Worm (Caenorhabditis elegans) whole organism, L1 larva: ENCODE data around the gene twk-5.

ENCODE experiments used
- aly-2 ChIP-seq: fragments of 150-350 bp; optimal IDR thresholded peaks from 2 replicates; lab custom pipeline; 2014; ENCODE audit warnings: missing biosample characterization, missing genetic modification characterization
- ces-1 ChIP-seq: fragments of 150-350 bp; optimal IDR thresholded peaks from 2 replicates; lab custom pipeline; 2014; ENCODE audit warnings: missing biosample characterization, missing genetic modification reagents, missing genetic modification characterization
- efl-3 ChIP-seq: fragments of 200-800 bp; sonication (Bioruptor generic); optimal IDR thresholded peaks from 2 replicates; lab custom pipeline; 2018; ENCODE audit warnings: mild to moderate bottlenecking, missing genetic modification characterization, missing compliant biosample characterization
- fkh-10 ChIP-seq: sonication (generic microtip); optimal IDR thresholded peaks from 2 replicates; lab custom pipeline; 2017; ENCODE audit warnings: missing biosample characterization, missing genetic modification reagents, missing genetic modification characterization
- fos-1 ChIP-seq: fragments of 150-350 bp; optimal IDR thresholded peaks from 2 replicates; lab custom pipeline; 2014; ENCODE audit warnings: missing biosample characterization, missing genetic modification characterization
- lin-15B ChIP-seq: fragments of 150-350 bp; sonication (generic microtip); optimal IDR thresholded peaks from 3 replicates; lab custom pipeline; 2014; ENCODE audit warnings: missing biosample characterization, missing genetic modification characterization
- nhr-11 ChIP-seq: fragments of 150-350 bp; optimal IDR thresholded peaks from 2 replicates; lab custom pipeline; 2014; ENCODE audit warnings: missing biosample characterization, missing genetic modification characterization
- nhr-47 ChIP-seq: sonication (generic microtip); optimal IDR thresholded peaks from 2 replicates; lab custom pipeline; 2016; ENCODE audit warnings: mild to moderate bottlenecking, missing genetic modification characterization, moderate library complexity, missing compliant biosample characterization
- tlp-1 ChIP-seq: fragments of 150-350 bp; optimal IDR thresholded peaks from 2 replicates; lab custom pipeline; 2014; ENCODE audit warnings: missing biosample characterization, missing genetic modification characterization
- unc-130 ChIP-seq: fragments of 150-350 bp; optimal IDR thresholded peaks from 2 replicates; lab custom pipeline; 2017; ENCODE audit warnings: missing biosample characterization, missing genetic modification characterization, inconsistent platforms
- vab-15 ChIP-seq: sonication (generic microtip); optimal IDR thresholded peaks from 2 replicates; lab custom pipeline; 2017; ENCODE audit warnings: missing genotype, mild to moderate bottlenecking, missing genetic modification characterization, missing compliant biosample characterization
- zag-1 ChIP-seq: fragments of 150-350 bp; optimal IDR thresholded peaks from 2 replicates; lab custom pipeline; 2014; ENCODE audit warnings: missing biosample characterization, missing genetic modification characterization

DNA sequence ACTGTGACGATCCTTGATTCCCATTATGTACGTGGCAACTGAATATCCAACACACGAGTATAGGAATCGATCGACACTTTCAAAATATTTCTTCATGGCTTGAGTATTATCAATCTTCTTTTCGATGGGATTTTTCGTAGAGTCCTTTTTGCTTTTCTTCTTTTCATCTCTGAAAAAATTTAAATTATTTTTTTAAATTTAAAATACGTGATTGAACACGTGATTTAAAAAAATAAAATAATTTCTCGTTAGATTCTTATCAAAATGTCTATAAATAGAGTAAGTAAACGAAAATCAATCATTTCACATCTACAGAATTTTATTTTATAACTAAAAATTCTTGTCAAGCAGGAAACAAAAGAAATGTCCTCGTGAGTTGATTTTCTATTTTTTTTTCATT is 36.2 kb upstream of the twk-5 start, which contains the start of gene Y62F5A.10:
- no peak for TF ChIP-seq fos-1
- no peak for TF ChIP-seq aly-2 (tag; lab: Kevin White, UChicago)
- no peak for TF ChIP-seq lin-15B (tag; lab: Kevin White, UChicago)
- TF ChIP-seq ces-1 (GFP tag; lab: Kevin White, UChicago), result no peak
- no peak for TF ChIP-seq tlp-1 (tag; lab: Kevin White, UChicago)
- no peak for TF ChIP-seq unc-130
- TF ChIP-seq fkh-10 (GFP tag; lab: Kevin White, UChicago), result no peak
- no peak for TF ChIP-seq nhr-11 (tag; lab: Kevin White, UChicago)
- no peak for TF ChIP-seq nhr-47 (tag; lab: Kevin White, UChicago)
- no peak for TF ChIP-seq vab-15 (tag; lab: Kevin White, UChicago)
- TF ChIP-seq zag-1 (tag; lab: Kevin White, UChicago), result no peak
- no peak for TF ChIP-seq efl-3 (GFP tag; lab: Kevin White, UChicago)
